Worm (Caenorhabditis elegans): ENCODE measurements around the gene C33B4.5.
A peak's percentile ranks its signal among the peaks of the same experiment; 100 is the strongest.

The C33B4.5 gene

ce11 chrII:11427322-11427721 lies 44.2 kb downstream of the C33B4.5 start:
- peak; percentile 1 for TF ChIP-seq pqm-1 (tag; optimal IDR thresholded peaks at IDR 0.05)
- no peak for TF ChIP-seq nhr-76 (tag; optimal IDR thresholded peaks at IDR 0.05)
- no peak for TF ChIP-seq ztf-11 (tag; optimal IDR thresholded peaks at IDR 0.05)
- TF ChIP-seq elt-2 (tag; optimal IDR thresholded peaks at IDR 0.05), result peak; percentile 56
- no peak for TF ChIP-seq nfya-1 (tag; optimal IDR thresholded peaks at IDR 0.05; ENCODE audit: insufficient read depth)

ce11 chrII:11428599-11428998 lies 45.5 kb downstream of the C33B4.5 start:
- TF ChIP-seq nhr-77 (tag; optimal IDR thresholded peaks at IDR 0.05) (no peak), ztf-4 (tag; optimal IDR thresholded peaks at IDR 0.05) (no peak), nhr-237 (tag; optimal IDR thresholded peaks at IDR 0.05) (no peak), nhr-25 (tag; optimal IDR thresholded peaks at IDR 0.05) (no peak), fkh-2 (tag; optimal IDR thresholded peaks at IDR 0.05) (no peak), mdl-1 (tag; optimal IDR thresholded peaks at IDR 0.05) (no peak), nhr-67 (tag; optimal IDR thresholded peaks at IDR 0.05) (no peak), ZK546.5 (tag; optimal IDR thresholded peaks at IDR 0.05) (no peak), pqm-1 (tag; optimal IDR thresholded peaks at IDR 0.05) (peak; percentile 33), nhr-28 (tag; optimal IDR thresholded peaks at IDR 0.05) (no peak), elt-2 (tag; optimal IDR thresholded peaks at IDR 0.05) (peak; percentile 53)

DNA sequence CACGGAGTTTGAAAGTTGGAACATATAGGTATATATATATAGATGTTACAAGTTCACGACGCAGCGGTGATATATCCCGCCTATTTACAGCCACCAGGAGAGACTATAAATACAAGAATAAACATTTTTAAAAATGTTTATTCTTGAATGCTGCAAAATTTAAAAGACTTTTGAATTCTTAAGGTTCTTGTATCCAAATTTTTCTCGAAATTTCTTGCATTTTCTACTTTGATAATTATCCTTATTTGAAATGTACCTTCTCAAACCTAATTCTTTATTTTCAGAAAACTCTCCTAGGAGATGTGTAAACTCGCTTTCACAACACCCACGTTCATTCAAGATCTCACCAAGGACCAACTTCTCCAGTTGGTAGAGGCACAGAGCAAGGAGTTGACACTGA lies 48.5 kb downstream of the C33B4.5 start, which contains the start of gene C05D12.4:
TSS of gene C05D12.4 (plus strand) at position 301 of the 400 bp plus-strand sequence.
- no peak for TF ChIP-seq egl-5 (tag; optimal IDR thresholded peaks at IDR 0.05)
- no peak for TF ChIP-seq nhr-11 (tag; optimal IDR thresholded peaks at IDR 0.05)
- no peak for TF ChIP-seq pha-4 (tag; optimal IDR thresholded peaks at IDR 0.05)
- TF ChIP-seq fos-1 (tag; optimal IDR thresholded peaks at IDR 0.05), result no peak
- no peak for TF ChIP-seq pqm-1 (tag; optimal IDR thresholded peaks at IDR 0.05)
- no peak for TF ChIP-seq ztf-4 (tag; optimal IDR thresholded peaks at IDR 0.05)
- TF ChIP-seq hmg-11 (tag; optimal IDR thresholded peaks at IDR 0.05), result no peak

ce11 chrII:11433942-11434341 lies 50.8 kb downstream of the C33B4.5 start, which contains the start of gene C05D12.5:
Gene C05D12.5 (plus strand): TSS chrII:11434242.
- no peak for TF ChIP-seq fkh-10 (GFP tag; optimal IDR thresholded peaks at IDR 0.05)
- no peak for TF ChIP-seq fkh-2 (tag; optimal IDR thresholded peaks at IDR 0.05)
- TF ChIP-seq nhr-43 (tag; optimal IDR thresholded peaks at IDR 0.05; ENCODE audit: poor library complexity, severe bottlenecking), result no peak
- no peak for TF ChIP-seq elt-3 (tag; optimal IDR thresholded peaks at IDR 0.05)
- TF ChIP-seq snpc-4 (tag; optimal IDR thresholded peaks at IDR 0.05), result no peak
- no peak for TF ChIP-seq nfya-1 (tag; optimal IDR thresholded peaks at IDR 0.05; ENCODE audit: insufficient read depth)
- no peak for TF ChIP-seq pha-4 (tag; optimal IDR thresholded peaks at IDR 0.05)
- no peak for TF ChIP-seq egl-27 (tag; optimal IDR thresholded peaks at IDR 0.05)
